Worm (Caenorhabditis elegans) whole organism, L1 larva: Measurements from ENCODE around the gene cup-16.

ENCODE experiments used
- C16A3.4 ChIP-seq: fragments of 150-350 bp; optimal IDR thresholded peaks from 2 replicates; lab custom pipeline; 2014; ENCODE audit warnings: missing biosample characterization, missing genetic modification characterization
- C34B4.2 ChIP-seq: sonication (generic microtip); optimal IDR thresholded peaks from 2 replicates; lab custom pipeline; 2017; ENCODE audit warnings: mild to moderate bottlenecking, missing genetic modification characterization, missing compliant biosample characterization
- aly-2 ChIP-seq: fragments of 150-350 bp; optimal IDR thresholded peaks from 2 replicates; lab custom pipeline; 2014; ENCODE audit warnings: missing biosample characterization, missing genetic modification characterization
- ama-1 ChIP-seq: fragments of 150-350 bp; optimal IDR thresholded peaks from 2 replicates; lab custom pipeline; 2014
- blmp-1 ChIP-seq: fragments of 150-350 bp; optimal IDR thresholded peaks from 2 replicates; lab custom pipeline; 2014; ENCODE audit warnings: missing biosample characterization, missing genetic modification characterization
- ceh-63 ChIP-seq: fragments of 200-800 bp; sonication (Bioruptor generic); optimal IDR thresholded peaks from 2 replicates; lab custom pipeline; 2018; ENCODE audit warnings: mild to moderate bottlenecking, missing genetic modification characterization, missing compliant biosample characterization
- ceh-88 ChIP-seq: fragments of 200-800 bp; sonication (Bioruptor generic); IDR thresholded peaks from 2 replicates; pipeline ENCODE4 v1.3.6; 2022; ENCODE audit warnings: missing genetic modification characterization, missing compliant biosample characterization
- ceh-90 ChIP-seq: sonication (generic microtip); optimal IDR thresholded peaks from 2 replicates; lab custom pipeline; 2016; ENCODE audit warnings: missing genetic modification characterization, missing compliant biosample characterization
- ces-1 ChIP-seq: fragments of 150-350 bp; optimal IDR thresholded peaks from 2 replicates; lab custom pipeline; 2014; ENCODE audit warnings: missing biosample characterization, missing genetic modification reagents, missing genetic modification characterization
- efl-1 ChIP-seq, 4 experiments: fragments of 150-350 bp; optimal IDR thresholded peaks in 3 of 4; peaks in 1 of 4; 1 replicate in 1 of 4; 2 replicates in 3 of 4; lab custom pipeline; 2014; ENCODE audit warnings: missing biosample characterization in 2 of 4, missing genetic modification characterization in 2 of 4, missing genetic modification reagents in 2 of 4
- egl-13 ChIP-seq: sonication (generic microtip); optimal IDR thresholded peaks from 2 replicates; lab custom pipeline; 2016; ENCODE audit warnings: missing genotype, missing genetic modification reagents, missing genetic modification characterization, missing compliant biosample characterization
- egl-27 ChIP-seq, 2 experiments: fragments of 150-350 bp in 1 of 2; sonication (generic microtip); optimal IDR thresholded peaks; 3 replicates each; lab custom pipeline; 2017 to 2018; ENCODE audit warnings: missing biosample characterization in 2 of 2, missing genetic modification characterization in 2 of 2, missing genetic modification reagents in 2 of 2
- elt-2 ChIP-seq: sonication (generic microtip); optimal IDR thresholded peaks from 2 replicates; lab custom pipeline; 2016; ENCODE audit warnings: missing genetic modification characterization, mild to moderate bottlenecking, inconsistent platforms, missing compliant biosample characterization, missing genetic modification reagents
- ets-5 ChIP-seq: fragments of 200-800 bp; sonication (Bioruptor generic); IDR thresholded peaks from 2 replicates; pipeline ENCODE4 v1.3.6; 2022; ENCODE audit warnings: missing genetic modification characterization, missing compliant biosample characterization
- fkh-8 ChIP-seq: sonication (generic microtip); optimal IDR thresholded peaks from 2 replicates; lab custom pipeline; 2016; ENCODE audit warnings: mild to moderate bottlenecking, missing genetic modification characterization, missing compliant biosample characterization
- fos-1 ChIP-seq: fragments of 150-350 bp; optimal IDR thresholded peaks from 2 replicates; lab custom pipeline; 2014; ENCODE audit warnings: missing biosample characterization, missing genetic modification characterization
- grh-1 ChIP-seq: fragments of 200-800 bp; sonication (Bioruptor generic); IDR thresholded peaks from 2 replicates; pipeline ENCODE4 v1.3.6; 2022; ENCODE audit warnings: missing genetic modification reagents, missing genetic modification characterization, missing compliant biosample characterization
- hlh-17 ChIP-seq: fragments of 200-800 bp; sonication (Bioruptor generic); optimal IDR thresholded peaks from 2 replicates; lab custom pipeline; 2018; ENCODE audit warnings: missing genetic modification characterization, mild to moderate bottlenecking, missing compliant biosample characterization, moderate library complexity, borderline replicate concordance
- hlh-4 ChIP-seq: sonication (generic microtip); optimal IDR thresholded peaks from 2 replicates; lab custom pipeline; 2016; ENCODE audit warnings: mild to moderate bottlenecking, missing genetic modification characterization, missing compliant biosample characterization
- isw-1 ChIP-seq: fragments of 200-800 bp; sonication (Bioruptor generic); IDR thresholded peaks from 2 replicates; pipeline ENCODE4 v1.3.6; 2022; ENCODE audit warnings: missing genetic modification characterization, missing compliant biosample characterization
- jun-1 ChIP-seq: fragments of 150-350 bp; optimal IDR thresholded peaks from 2 replicates; lab custom pipeline; 2014; ENCODE audit warnings: missing biosample characterization, missing genetic modification reagents, missing genetic modification characterization
- lin-13 ChIP-seq: fragments of 150-350 bp; optimal IDR thresholded peaks from 2 replicates; lab custom pipeline; 2014; ENCODE audit warnings: missing biosample characterization, missing genetic modification reagents, missing genetic modification characterization
- lin-14 ChIP-seq: fragments of 200-800 bp; sonication (Bioruptor generic); optimal IDR thresholded peaks from 2 replicates; lab custom pipeline; 2018; ENCODE audit warnings: mild to moderate bottlenecking, missing genetic modification characterization, moderate library complexity, missing compliant biosample characterization
- lir-3 ChIP-seq: sonication (generic microtip); optimal IDR thresholded peaks from 2 replicates; lab custom pipeline; 2016; ENCODE audit warnings: mild to moderate bottlenecking, missing genetic modification characterization, moderate library complexity, missing compliant biosample characterization; ENCODE audit not compliant: poor library complexity
- mdl-1 ChIP-seq, 2 experiments: fragments of 150-350 bp; optimal IDR thresholded peaks; 2 replicates each; lab custom pipeline; 2014 to 2017; ENCODE audit warnings: missing biosample characterization in 2 of 2, missing genetic modification characterization in 2 of 2, inconsistent platforms in 1 of 2
- mep-1 ChIP-seq: fragments of 150-350 bp; optimal IDR thresholded peaks from 2 replicates; lab custom pipeline; 2014; ENCODE audit warnings: missing biosample characterization, missing genetic modification characterization
- nhr-11 ChIP-seq: fragments of 150-350 bp; optimal IDR thresholded peaks from 2 replicates; lab custom pipeline; 2014; ENCODE audit warnings: missing biosample characterization, missing genetic modification characterization
- nhr-12 ChIP-seq: sonication (generic microtip); optimal IDR thresholded peaks from 2 replicates; lab custom pipeline; 2017; ENCODE audit warnings: missing biosample characterization, missing genetic modification characterization
- nhr-19 ChIP-seq: fragments of 200-800 bp; sonication (Bioruptor generic); conservative IDR thresholded peaks from 2 replicates; pipeline ENCODE4 v1.3.6; 2022; ENCODE audit warnings: missing genetic modification characterization, missing compliant biosample characterization
- nhr-20 ChIP-seq: sonication (generic microtip); optimal IDR thresholded peaks from 2 replicates; lab custom pipeline; 2016; ENCODE audit warnings: mild to moderate bottlenecking, missing genetic modification characterization, missing compliant biosample characterization
- nhr-237 ChIP-seq: fragments of 150-350 bp; optimal IDR thresholded peaks from 2 replicates; lab custom pipeline; 2014; ENCODE audit warnings: missing biosample characterization, missing genetic modification characterization
- nhr-76 ChIP-seq: sonication (generic microtip); optimal IDR thresholded peaks from 2 replicates; lab custom pipeline; 2017; ENCODE audit warnings: missing biosample characterization, missing genetic modification characterization
- nhr-77 ChIP-seq: fragments of 150-350 bp; optimal IDR thresholded peaks from 2 replicates; lab custom pipeline; 2014; ENCODE audit warnings: missing biosample characterization, missing genetic modification characterization
- nhr-85 ChIP-seq: sonication (generic microtip); peaks from one replicate; lab custom pipeline; 2016; ENCODE audit warnings: missing genetic modification characterization, inconsistent platforms, missing compliant biosample characterization
- nhr-90 ChIP-seq: sonication (generic microtip); optimal IDR thresholded peaks from 2 replicates; lab custom pipeline; 2016; ENCODE audit warnings: mild to moderate bottlenecking, missing genetic modification characterization, missing compliant biosample characterization; ENCODE audit not compliant: poor library complexity
- pax-3 ChIP-seq: fragments of 200-800 bp; sonication (Bioruptor generic); optimal IDR thresholded peaks from 2 replicates; lab custom pipeline; 2018; ENCODE audit warnings: mild to moderate bottlenecking, missing genetic modification characterization, moderate library complexity, missing compliant biosample characterization
- pqm-1 ChIP-seq: sonication (generic microtip); optimal IDR thresholded peaks from 3 replicates; lab custom pipeline; 2017; ENCODE audit warnings: missing biosample characterization, missing genetic modification characterization
- rnt-1 ChIP-seq: sonication (generic microtip); optimal IDR thresholded peaks from 2 replicates; lab custom pipeline; 2016; ENCODE audit warnings: mild to moderate bottlenecking, missing genetic modification characterization, moderate library complexity, missing compliant biosample characterization
- skn-1 ChIP-seq: fragments of 150-350 bp; optimal IDR thresholded peaks from 2 replicates; lab custom pipeline; 2014; ENCODE audit warnings: missing biosample characterization, missing genetic modification characterization
- snpc-4 ChIP-seq: fragments of 150-350 bp; optimal IDR thresholded peaks from 2 replicates; lab custom pipeline; 2014; ENCODE audit warnings: missing biosample characterization, missing genetic modification characterization
- snu-23 ChIP-seq: sonication (generic microtip); optimal IDR thresholded peaks from 2 replicates; lab custom pipeline; 2016; ENCODE audit warnings: missing genetic modification characterization, missing compliant biosample characterization
- sox-4 ChIP-seq: sonication (generic microtip); optimal IDR thresholded peaks from 2 replicates; lab custom pipeline; 2016; ENCODE audit warnings: missing genetic modification characterization, missing compliant biosample characterization
- sptf-1 ChIP-seq: fragments of 150-350 bp; optimal IDR thresholded peaks from 2 replicates; lab custom pipeline; 2014; ENCODE audit warnings: missing biosample characterization, missing genetic modification characterization
- sup-37 ChIP-seq: fragments of 200-800 bp; sonication (Bioruptor generic); optimal IDR thresholded peaks from 2 replicates; lab custom pipeline; 2018; ENCODE audit warnings: mild to moderate bottlenecking, missing genetic modification characterization, missing compliant biosample characterization
- unc-86 ChIP-seq: sonication (generic microtip); optimal IDR thresholded peaks from 2 replicates; lab custom pipeline; 2016; ENCODE audit warnings: missing genetic modification characterization, missing compliant biosample characterization
- unc-98 ChIP-seq: fragments of 200-800 bp; sonication (Bioruptor generic); IDR thresholded peaks from 2 replicates; pipeline ENCODE4 v1.3.6; 2022; ENCODE audit warnings: missing genetic modification characterization, missing compliant biosample characterization
- vab-15 ChIP-seq: sonication (generic microtip); optimal IDR thresholded peaks from 2 replicates; lab custom pipeline; 2017; ENCODE audit warnings: missing genotype, mild to moderate bottlenecking, missing genetic modification characterization, missing compliant biosample characterization
- zag-1 ChIP-seq: fragments of 150-350 bp; optimal IDR thresholded peaks from 2 replicates; lab custom pipeline; 2014; ENCODE audit warnings: missing biosample characterization, missing genetic modification characterization
- zip-4 ChIP-seq: fragments of 200-800 bp; sonication (Bioruptor generic); optimal IDR thresholded peaks from 2 replicates; lab custom pipeline; 2018; ENCODE audit warnings: mild to moderate bottlenecking, missing genetic modification characterization, moderate library complexity, missing compliant biosample characterization
- ztf-11 ChIP-seq, 2 experiments: sonication (generic microtip); optimal IDR thresholded peaks; 2 replicates each; lab custom pipeline; 2016 to 2017; ENCODE audit warnings: missing genetic modification characterization in 2 of 2, missing biosample characterization in 1 of 2, missing compliant biosample characterization in 1 of 2

Gene cup-16

ce11 chrII:8746298-8746775 is 39.4 kb downstream of the cup-16 start:
- TF ChIP-seq nhr-76 (no peak), snu-23 (GFP tag; lab: Kevin White, UChicago) (peak; percentile 11)
- TF ChIP-seq, all 84 proteins: peak for 1

- TF ChIP-seq vab-15 (tag; lab: Kevin White, UChicago) = no peak
- no peak for TF ChIP-seq jun-1
- no peak for TF ChIP-seq nhr-11
- no peak for TF ChIP-seq ceh-63 (GFP tag; lab: Kevin White, UChicago)
- TF ChIP-seq lin-13 (GFP tag; lab: Kevin White, UChicago) = peak; percentile 39
- TF ChIP-seq rnt-1 (tag; lab: Kevin White, UChicago) = peak; percentile 23
- peak; percentile 60 for TF ChIP-seq lir-3
- TF ChIP-seq sox-4 (tag; lab: Kevin White, UChicago) = no peak
- peak; percentile 55 for TF ChIP-seq nhr-85 (tag; lab: Kevin White, UChicago)
- peak; percentile 90 for TF ChIP-seq ama-1 (lab: Kevin White, UChicago)
- TF ChIP-seq egl-13 (tag; lab: Kevin White, UChicago) = no peak
- no peak for TF ChIP-seq unc-98 (GFP tag; lab: Robert Waterston, UW)
- TF ChIP-seq skn-1 (tag; lab: Kevin White, UChicago) = no peak
- no peak for TF ChIP-seq ceh-90 (tag; lab: Kevin White, UChicago)
- no peak for TF ChIP-seq nhr-12 (tag; lab: Kevin White, UChicago)
- TF ChIP-seq elt-2 = no peak
- TF ChIP-seq aly-2 (tag; lab: Kevin White, UChicago) = no peak
- no peak for TF ChIP-seq ces-1
- TF ChIP-seq ztf-11 (tag; optimal IDR thresholded peaks at IDR 0.05; lab: Kevin White, UChicago) = peak in 1 of 2 experiments; percentile 34
- no peak for TF ChIP-seq fos-1 (tag; lab: Kevin White, UChicago)
- peak; percentile 42 for TF ChIP-seq pax-3 (tag; lab: Kevin White, UChicago)
- peak; percentile 41 for TF ChIP-seq lin-14
- no peak for TF ChIP-seq isw-1 (GFP tag; lab: Robert Waterston, UW)
- peak; percentile 82 for TF ChIP-seq nhr-90 (tag; lab: Kevin White, UChicago)
- TF ChIP-seq ets-5 (GFP tag; lab: Robert Waterston, UW) = no peak
- peak; percentile 33 for TF ChIP-seq C16A3.4 (tag; lab: Kevin White, UChicago)
- TF ChIP-seq fkh-8 (tag; lab: Kevin White, UChicago) = no peak
- no peak for TF ChIP-seq zag-1 (tag; lab: Kevin White, UChicago)
- no peak for TF ChIP-seq mdl-1 (tag; optimal IDR thresholded peaks at IDR 0.05; lab: Kevin White, UChicago)
- no peak; the same call in 1 of the 2 replicates for TF ChIP-seq ceh-88 (GFP tag; lab: Robert Waterston, UW)
- TF ChIP-seq efl-1 (optimal IDR thresholded peaks at IDR 0.05; lab: Kevin White, UChicago) = peak in 1 of 2 experiments; percentile 33
- peak in 1 of 2 experiments; percentile 84 for TF ChIP-seq efl-1 (GFP tag; optimal IDR thresholded peaks at IDR 0.05 in 1 of 2; lab: Kevin White, UChicago)
- TF ChIP-seq sup-37 (GFP tag; lab: Kevin White, UChicago) = no peak
- TF ChIP-seq blmp-1 (tag; lab: Kevin White, UChicago) = no peak
- TF ChIP-seq grh-1 = no peak
- TF ChIP-seq mep-1 (tag; lab: Kevin White, UChicago) = no peak
- peak; percentile 59 for TF ChIP-seq snu-23 (GFP tag; lab: Kevin White, UChicago)
- TF ChIP-seq unc-86 (tag; lab: Kevin White, UChicago) = no peak
- no peak for TF ChIP-seq snpc-4 (tag; lab: Kevin White, UChicago)
- TF ChIP-seq nhr-237 (tag; lab: Kevin White, UChicago) = no peak
- no peak for TF ChIP-seq sptf-1 (tag; lab: Kevin White, UChicago)
- TF ChIP-seq nhr-20 (tag; lab: Kevin White, UChicago) = peak; percentile 44
- TF ChIP-seq nhr-19 (GFP tag; lab: Robert Waterston, UW) = no peak; the same call in 1 of the 2 replicates
- no peak for TF ChIP-seq egl-27 (tag; optimal IDR thresholded peaks at IDR 0.05; lab: Kevin White, UChicago)
- TF ChIP-seq pqm-1 = no peak
- no peak for TF ChIP-seq nhr-77 (tag; lab: Kevin White, UChicago)
- no peak for TF ChIP-seq hlh-17 (GFP tag; lab: Kevin White, UChicago)
- TF ChIP-seq hlh-4 (tag; lab: Kevin White, UChicago) = no peak
- TF ChIP-seq zip-4 (GFP tag; lab: Kevin White, UChicago) = no peak
- TF ChIP-seq C34B4.2 = no peak
Measured at ce11 chrII:8747246-8747938, 40.4 kb downstream of the cup-16 start.
